Worm (Caenorhabditis elegans): Measurements from ENCODE around the gene C45G9.8.

Gene C45G9.8

ce11 chrIII:5047175-5047574 lies 6.3 kb downstream of the C45G9.8 start, which contains the start of gene txbp-3 (continued):
- no peak for TF ChIP-seq ztf-11 (tag; optimal IDR thresholded peaks at IDR 0.05)
- TF ChIP-seq lin-39 (tag; optimal IDR thresholded peaks at IDR 0.05) = no peak
- no peak for TF ChIP-seq mab-9 (GFP tag; IDR thresholded peaks at IDR 0.05)
- no peak for TF ChIP-seq xbp-1 (tag; optimal IDR thresholded peaks at IDR 0.05)
- TF ChIP-seq C16A3.4 (tag; optimal IDR thresholded peaks at IDR 0.05) = peak; percentile 9
- TF ChIP-seq C34B4.2 (tag; optimal IDR thresholded peaks at IDR 0.05) = no peak
- peak; percentile 95 for TF ChIP-seq lin-14 (GFP tag; optimal IDR thresholded peaks at IDR 0.05)
- peak; percentile 81 for TF ChIP-seq mep-1 (tag; optimal IDR thresholded peaks at IDR 0.05)
- TF ChIP-seq snu-23 (GFP tag; optimal IDR thresholded peaks at IDR 0.05) = peak; percentile 44
- TF ChIP-seq hpl-2 (GFP tag; optimal IDR thresholded peaks at IDR 0.05) = no peak
- TF ChIP-seq lir-3 (tag; optimal IDR thresholded peaks at IDR 0.05; ENCODE audit: poor library complexity) = peak; percentile 43
- no peak for TF ChIP-seq vab-15 (tag; optimal IDR thresholded peaks at IDR 0.05)
- TF ChIP-seq efl-1 (optimal IDR thresholded peaks at IDR 0.05) = peak; percentile 37 to 42
- TF ChIP-seq efl-1 (GFP tag; optimal IDR thresholded peaks at IDR 0.05 in 1 of 2) = peak; percentile 38 to 80
- TF ChIP-seq snpc-4 (tag; optimal IDR thresholded peaks at IDR 0.05) = no peak

ce11 chrIII:5044709-5045108 lies 8.7 kb downstream of the C45G9.8 start, which contains the start of gene C45G9.14:
C45G9.14 (plus strand) TSS chrIII:5045009.
- TF ChIP-seq efl-1 (optimal IDR thresholded peaks at IDR 0.05) = no peak
- TF ChIP-seq efl-1 (GFP tag; optimal IDR thresholded peaks at IDR 0.05 in 1 of 2) = peak in 1 of 2 experiments; percentile 47
- TF ChIP-seq snpc-4 (tag; optimal IDR thresholded peaks at IDR 0.05) = no peak
- no peak for TF ChIP-seq nhr-12 (tag; optimal IDR thresholded peaks at IDR 0.05)
- no peak for TF ChIP-seq rnt-1 (tag; optimal IDR thresholded peaks at IDR 0.05)
- TF ChIP-seq nhr-11 (tag; optimal IDR thresholded peaks at IDR 0.05) = no peak
- no peak for TF ChIP-seq mef-2 (tag; optimal IDR thresholded peaks at IDR 0.05)
- TF ChIP-seq hpl-2 (GFP tag; optimal IDR thresholded peaks at IDR 0.05) = no peak
- no peak for TF ChIP-seq isw-1 (GFP tag; IDR thresholded peaks at IDR 0.05)
- TF ChIP-seq unc-30 (tag; optimal IDR thresholded peaks at IDR 0.05) = no peak
- peak; percentile 6 for TF ChIP-seq ceh-63 (GFP tag; optimal IDR thresholded peaks at IDR 0.05)
- no peak for TF ChIP-seq nhr-28 (tag; optimal IDR thresholded peaks at IDR 0.05)

DNA sequence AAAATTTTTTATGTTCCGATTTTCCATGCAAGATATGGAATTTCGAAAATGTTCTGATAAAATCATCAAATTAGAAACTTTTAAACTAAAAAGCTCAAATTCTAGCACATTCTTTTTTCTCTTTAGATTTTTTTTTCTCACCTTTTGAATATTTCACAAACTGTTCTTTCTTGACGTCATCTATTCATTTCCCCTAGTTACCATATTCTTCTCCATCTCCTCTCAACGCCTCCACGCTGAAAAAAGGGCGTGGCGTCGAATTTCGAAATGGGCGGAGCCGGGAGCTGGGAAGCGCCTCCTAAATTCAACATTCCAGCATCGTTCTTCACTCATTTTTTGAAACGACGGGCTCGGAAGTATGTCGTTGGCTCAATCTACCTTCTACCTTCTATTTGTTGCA lies 11.3 kb downstream of the C45G9.8 start, which contains the start of gene nlp-43:
nlp-43 (plus strand) TSS at position 301 of the 400 bp plus-strand sequence.
- TF ChIP-seq nhr-84 (tag; optimal IDR thresholded peaks at IDR 0.05) (no peak), unc-86 (tag; optimal IDR thresholded peaks at IDR 0.05) (no peak), snpc-4 (tag; optimal IDR thresholded peaks at IDR 0.05) (no peak), pqm-1 (tag; optimal IDR thresholded peaks at IDR 0.05) (no peak), aly-2 (tag; optimal IDR thresholded peaks at IDR 0.05) (no peak), ceh-8 (GFP tag; optimal IDR thresholded peaks at IDR 0.05) (no peak), fkh-4 (tag; optimal IDR thresholded peaks at IDR 0.05; ENCODE audit: borderline replicate concordance) (no peak)

- TF ChIP-seq swsn-7 (tag; optimal IDR thresholded peaks at IDR 0.05) (no peak), grh-1 (GFP tag; IDR thresholded peaks at IDR 0.05) (no peak), sptf-1 (tag; optimal IDR thresholded peaks at IDR 0.05) (no peak), elt-2 (tag; optimal IDR thresholded peaks at IDR 0.05) (no peak), lsy-2 (tag; optimal IDR thresholded peaks at IDR 0.05) (no peak), rnt-1 (tag; optimal IDR thresholded peaks at IDR 0.05) (no peak), snpc-4 (tag; optimal IDR thresholded peaks at IDR 0.05) (no peak), nhr-11 (tag; optimal IDR thresholded peaks at IDR 0.05) (no peak), unc-62 (GFP tag; optimal IDR thresholded peaks at IDR 0.05) (no peak), egl-13 (tag; optimal IDR thresholded peaks at IDR 0.05) (no peak), nhr-84 (tag; optimal IDR thresholded peaks at IDR 0.05) (no peak), ztf-11 (tag; optimal IDR thresholded peaks at IDR 0.05) (no peak), lin-15B (tag; optimal IDR thresholded peaks at IDR 0.05) (no peak), tbx-2 (tag; optimal IDR thresholded peaks at IDR 0.05) (no peak), fkh-4 (tag; optimal IDR thresholded peaks at IDR 0.05; ENCODE audit: borderline replicate concordance) (no peak), ceh-82 (tag; optimal IDR thresholded peaks at IDR 0.05) (no peak), efl-1 (optimal IDR thresholded peaks at IDR 0.05) (no peak), efl-1 (GFP tag; optimal IDR thresholded peaks at IDR 0.05 in 1 of 2) (no peak), mdl-1 (tag; optimal IDR thresholded peaks at IDR 0.05) (no peak)
Measured at ce11 chrIII:5036158-5036557, 17.3 kb downstream of the C45G9.8 start, which contains the start of gene C45G9.6. C45G9.6 (plus strand) TSS chrIII:5036458.

All from whole organism, L1 larva.